Worm (Caenorhabditis elegans) whole organism, late embryonic: ENCODE measurements around the gene lido-13.

Experiments used
- C38D4.7 ChIP-seq: fragments of 200-800 bp; sonication (Bioruptor generic); optimal IDR thresholded peaks from 2 replicates; lab custom pipeline; 2018; ENCODE audit warnings: mild to moderate bottlenecking, missing genetic modification characterization, moderate library complexity, missing compliant biosample characterization
- ama-1 ChIP-seq: fragments of 150-350 bp; optimal IDR thresholded peaks from 2 replicates; lab custom pipeline; 2014
- ceh-18 ChIP-seq: sonication (generic microtip); optimal IDR thresholded peaks from 2 replicates; lab custom pipeline; 2016; ENCODE audit warnings: missing genetic modification characterization, missing compliant biosample characterization
- dve-1 ChIP-seq: sonication (generic microtip); optimal IDR thresholded peaks from 2 replicates; lab custom pipeline; 2017; ENCODE audit warnings: antibody characterized with exemption, mild to moderate bottlenecking, missing genetic modification characterization, missing compliant biosample characterization
- hlh-30 ChIP-seq: sonication (generic microtip); optimal IDR thresholded peaks from 2 replicates; lab custom pipeline; 2017; ENCODE audit warnings: antibody characterized with exemption, missing genetic modification characterization, missing compliant biosample characterization; ENCODE audit not compliant: insufficient read depth
- sox-2 ChIP-seq: fragments of 200-800 bp; sonication (Bioruptor generic); IDR thresholded peaks from 2 replicates; pipeline ENCODE4 v1.3.6; 2022; ENCODE audit warnings: missing genetic modification reagents, missing genetic modification characterization, missing compliant biosample characterization
- unc-55 ChIP-seq: sonication (generic microtip); optimal IDR thresholded peaks from 2 replicates; lab custom pipeline; 2017; ENCODE audit warnings: missing biosample characterization, missing genetic modification reagents, missing genetic modification characterization

DNA sequence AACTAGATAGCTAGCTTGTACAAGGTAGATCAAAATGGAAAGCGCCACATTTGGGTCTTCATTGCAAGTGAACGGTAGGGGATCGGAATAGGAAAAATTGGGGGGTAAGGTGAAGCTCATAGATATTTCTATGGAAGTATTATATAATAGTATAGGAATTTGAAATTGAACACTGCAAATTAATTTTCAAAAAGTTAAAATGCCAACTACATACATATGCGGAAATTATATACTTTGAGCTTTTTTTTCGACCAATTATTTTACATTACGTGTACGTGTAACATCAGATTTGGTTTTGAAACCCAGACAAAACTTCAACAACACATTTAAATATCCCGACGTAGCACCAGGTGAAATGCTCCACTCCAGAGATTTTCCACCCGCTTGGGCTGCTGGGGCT, 41.9 kb upstream of the lido-13 start, which contains the start of gene srg-23:
- TF ChIP-seq C38D4.7 (GFP tag; lab: Kevin White, UChicago) (no peak), unc-55 (GFP tag; lab: Kevin White, UChicago) (no peak), sox-2 (no peak), hlh-30 (tag; lab: Kevin White, UChicago) (no peak), dve-1 (tag; lab: Kevin White, UChicago) (no peak), ama-1 (no peak), ceh-18 (tag; lab: Kevin White, UChicago) (no peak)
